Worm (Caenorhabditis elegans) whole organism, L4 larva: ENCODE data around the gene W06G6.9.

Experiments used
- R02D3.7 ChIP-seq: fragments of 150-350 bp; sonication (generic microtip); optimal IDR thresholded peaks from 3 replicates; lab custom pipeline; 2014; ENCODE audit warnings: missing biosample characterization, missing genetic modification characterization
- ceh-82 ChIP-seq: sonication (generic microtip); optimal IDR thresholded peaks from 2 replicates; lab custom pipeline; 2017; ENCODE audit warnings: missing biosample characterization, missing genetic modification characterization
- egl-27 ChIP-seq: sonication (generic microtip); optimal IDR thresholded peaks from 3 replicates; lab custom pipeline; 2017; ENCODE audit warnings: missing biosample characterization, missing genetic modification reagents, missing genetic modification characterization
- hif-1 ChIP-seq, 2 experiments: sonication (generic microtip); optimal IDR thresholded peaks; 2 replicates each; lab custom pipeline; 2016 to 2017; ENCODE audit warnings: missing compliant biosample characterization in 2 of 2, missing genetic modification characterization in 2 of 2, missing genetic modification reagents in 2 of 2, missing genotype in 2 of 2, mild to moderate bottlenecking in 1 of 2

DNA sequence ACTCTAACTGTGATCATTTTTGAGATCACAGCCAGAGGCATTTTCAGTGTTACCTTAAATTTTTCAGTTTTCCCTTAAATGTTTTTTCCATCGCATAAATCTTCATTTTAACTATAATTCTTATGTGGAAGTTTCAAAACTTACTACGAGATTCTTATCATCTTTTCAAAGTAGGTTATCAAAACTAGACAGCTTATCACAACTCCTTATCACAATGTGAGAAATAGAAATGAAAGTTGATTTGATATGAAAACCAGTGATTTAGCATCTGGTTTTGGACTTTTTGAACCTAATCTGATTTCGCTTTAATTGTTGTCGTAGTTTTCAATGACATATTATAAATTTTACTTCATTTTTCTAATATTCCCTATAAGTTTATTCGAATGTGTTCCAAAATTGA lies 10.4 kb downstream of the W06G6.9 start, which contains the start of gene mltn-11:
- TF ChIP-seq hif-1 (tag; optimal IDR thresholded peaks at IDR 0.05; lab: Kevin White, UChicago) (no peak), egl-27 (no peak), ceh-82 (tag; lab: Kevin White, UChicago) (no peak), R02D3.7 (tag; lab: Kevin White, UChicago) (no peak)
